Fruit fly (Drosophila melanogaster) whole organism, embryonic: ENCODE results near the gene CG33796.

Experiments used
- Atf-2 ChIP-seq: fragments of 200-800 bp; sonication (Bioruptor generic); optimal IDR thresholded peaks from 2 replicates; lab custom pipeline; 2016; ENCODE audit warnings: missing biosample characterization, missing genetic modification characterization
- Atf3 ChIP-seq: fragments of 200-800 bp; sonication (Bioruptor generic); optimal IDR thresholded peaks from 3 replicates; lab custom pipeline; 2016; ENCODE audit warnings: missing biosample characterization, missing genetic modification characterization
- Atf6 ChIP-seq: fragments of 200-800 bp; sonication (Bioruptor generic); IDR thresholded peaks from 2 replicates; pipeline ENCODE4 v1.3.6; 2022; ENCODE audit warnings: missing biosample characterization, missing genetic modification characterization
- B-H2 ChIP-seq: fragments of 200-800 bp; sonication (Bioruptor generic); optimal IDR thresholded peaks from 2 replicates; lab custom pipeline; 2018; ENCODE audit warnings: missing biosample characterization, mild to moderate bottlenecking, missing genetic modification characterization
- Blimp-1 ChIP-seq: fragments of 200-800 bp; sonication (Bioruptor generic); optimal IDR thresholded peaks from 3 replicates; lab custom pipeline; 2018; ENCODE audit warnings: missing biosample characterization, missing genetic modification characterization, mild to moderate bottlenecking, moderate library complexity, missing genetic modification reagents
- CG10267 ChIP-seq: fragments of 200-800 bp; sonication (Bioruptor generic); optimal IDR thresholded peaks from 2 replicates; lab custom pipeline; 2018; ENCODE audit warnings: missing biosample characterization, mild to moderate bottlenecking, missing genetic modification characterization, moderate library complexity
- CG11398 ChIP-seq: fragments of 200-800 bp; sonication (Bioruptor generic); optimal IDR thresholded peaks from 2 replicates; lab custom pipeline; 2016; ENCODE audit warnings: missing biosample characterization, missing genetic modification characterization
- CG11723 ChIP-seq: fragments of 200-800 bp; sonication (Bioruptor generic); optimal IDR thresholded peaks from 2 replicates; lab custom pipeline; 2017; ENCODE audit warnings: missing biosample characterization, mild to moderate bottlenecking, missing genetic modification characterization
- CG12071 ChIP-seq: fragments of 200-800 bp; sonication (Bioruptor generic); optimal IDR thresholded peaks from 3 replicates; lab custom pipeline; 2018; ENCODE audit warnings: missing biosample characterization, mild to moderate bottlenecking, missing genetic modification characterization
- CG12219 ChIP-seq: fragments of 200-800 bp; sonication (Bioruptor generic); optimal IDR thresholded peaks from 3 replicates; lab custom pipeline; 2018; ENCODE audit warnings: missing biosample characterization, mild to moderate bottlenecking, missing genetic modification characterization
- CG1603 ChIP-seq: fragments of 200-800 bp; sonication (Bioruptor generic); optimal IDR thresholded peaks from 2 replicates; lab custom pipeline; 2019; ENCODE audit warnings: missing biosample characterization, mild to moderate bottlenecking, missing genetic modification characterization, moderate library complexity
- CG16815 ChIP-seq: fragments of 200-800 bp; sonication (Bioruptor generic); optimal IDR thresholded peaks from 3 replicates; lab custom pipeline; 2017; ENCODE audit warnings: missing biosample characterization, mild to moderate bottlenecking, missing genetic modification characterization
- CG17802 ChIP-seq: fragments of 200-800 bp; sonication (Bioruptor generic); optimal IDR thresholded peaks from 2 replicates; lab custom pipeline; 2018; ENCODE audit warnings: missing biosample characterization, mild to moderate bottlenecking, missing genetic modification characterization, moderate library complexity
- CG31365 ChIP-seq: fragments of 200-800 bp; sonication (Bioruptor generic); optimal IDR thresholded peaks from 2 replicates; lab custom pipeline; 2018; ENCODE audit warnings: missing biosample characterization, mild to moderate bottlenecking, missing genetic modification characterization
- CG3281 ChIP-seq: fragments of 200-800 bp; sonication (Bioruptor generic); optimal IDR thresholded peaks from 3 replicates; lab custom pipeline; 2017; ENCODE audit warnings: missing biosample characterization, mild to moderate bottlenecking, missing genetic modification characterization
- CG4617 ChIP-seq: fragments of 200-800 bp; sonication (Bioruptor generic); optimal IDR thresholded peaks from 3 replicates; lab custom pipeline; 2016; ENCODE audit warnings: missing biosample characterization, missing genetic modification characterization, borderline replicate concordance
- CG4820 ChIP-seq: fragments of 200-800 bp; sonication (Bioruptor generic); optimal IDR thresholded peaks from 3 replicates; lab custom pipeline; 2016; ENCODE audit warnings: missing biosample characterization, missing genetic modification characterization
- CG6254 ChIP-seq: fragments of 200-800 bp; sonication (Bioruptor generic); optimal IDR thresholded peaks from 3 replicates; lab custom pipeline; 2017; ENCODE audit warnings: mild to moderate bottlenecking, missing biosample characterization, missing genetic modification reagents, missing genetic modification characterization
- CG7987 ChIP-seq: fragments of 200-800 bp; sonication (Bioruptor generic); optimal IDR thresholded peaks from 2 replicates; lab custom pipeline; 2018; ENCODE audit warnings: missing biosample characterization, mild to moderate bottlenecking, missing genetic modification characterization, moderate library complexity
- CHES-1-like ChIP-seq: fragments of 200-800 bp; sonication (Bioruptor generic); optimal IDR thresholded peaks from 2 replicates; lab custom pipeline; 2016; ENCODE audit warnings: missing biosample characterization, missing genetic modification characterization
- D ChIP-seq, 2 experiments: fragments of 200-800 bp in 1 of 2; fragments of >200 bp in 1 of 2; sonication (Bioruptor generic) in 1 of 2; optimal IDR thresholded peaks; 2 replicates in 1 of 2; 3 replicates in 1 of 2; lab custom pipeline; 2017; ENCODE audit warnings: mild to moderate bottlenecking in 1 of 2, missing biosample characterization in 1 of 2, missing genetic modification characterization in 1 of 2, missing genetic modification reagents in 1 of 2
- Drgx ChIP-seq: fragments of 200-800 bp; sonication (Bioruptor generic); IDR thresholded peaks from 2 replicates; pipeline ENCODE4 v1.3.6; 2022; ENCODE audit warnings: missing biosample characterization, missing genetic modification characterization
- H2.0 ChIP-seq: fragments of 200-800 bp; sonication (Bioruptor generic); IDR thresholded peaks from 2 replicates; pipeline ENCODE4 v1.3.6; 2022; ENCODE audit warnings: missing biosample characterization, missing genetic modification characterization
- Jarid2 ChIP-seq: fragments of 200-800 bp; sonication (Bioruptor generic); optimal IDR thresholded peaks from 3 replicates; lab custom pipeline; 2017; ENCODE audit warnings: mild to moderate bottlenecking, missing biosample characterization, missing genetic modification reagents, missing genetic modification characterization
- Lhr ChIP-seq: fragments of 200-800 bp; sonication (Bioruptor generic); optimal IDR thresholded peaks from 3 replicates; lab custom pipeline; 2017; ENCODE audit warnings: mild to moderate bottlenecking, missing biosample characterization, missing genetic modification reagents, missing genetic modification characterization
- Med ChIP-seq: fragments of 200-800 bp; sonication (Bioruptor generic); peaks from one replicate; lab custom pipeline; 2016; ENCODE audit warnings: missing biosample characterization, missing genetic modification characterization, mild to moderate bottlenecking, inconsistent platforms, moderate library complexity
- NC2β ChIP-seq: fragments of 200-800 bp; sonication (Bioruptor generic); optimal IDR thresholded peaks from 2 replicates; lab custom pipeline; 2016; ENCODE audit warnings: missing biosample characterization, missing genetic modification characterization
- PHDP ChIP-seq: fragments of 200-800 bp; sonication (Bioruptor generic); optimal IDR thresholded peaks from 3 replicates; lab custom pipeline; 2018; ENCODE audit warnings: missing biosample characterization, mild to moderate bottlenecking, missing genetic modification characterization, moderate library complexity
- Sox100B ChIP-seq: fragments of 200-800 bp; sonication (Bioruptor generic); optimal IDR thresholded peaks from 3 replicates; lab custom pipeline; 2018; ENCODE audit warnings: missing biosample characterization, mild to moderate bottlenecking, missing genetic modification characterization
- Usf ChIP-seq: fragments of 200-800 bp; sonication (Bioruptor generic); optimal IDR thresholded peaks from 2 replicates; lab custom pipeline; 2017; ENCODE audit warnings: missing genotype, missing biosample characterization, missing genetic modification characterization
- amos ChIP-seq: fragments of 200-800 bp; sonication (Bioruptor generic); IDR thresholded peaks from 2 replicates; pipeline ENCODE4 v1.3.6; 2022; ENCODE audit warnings: missing biosample characterization, missing genetic modification characterization; ENCODE audit not compliant: partially characterized antibody
- az2 ChIP-seq: fragments of 200-800 bp; sonication (Bioruptor generic); optimal IDR thresholded peaks from 3 replicates; lab custom pipeline; 2016; ENCODE audit warnings: missing biosample characterization, missing genetic modification characterization
- cato ChIP-seq: fragments of 200-800 bp; sonication (Bioruptor generic); optimal IDR thresholded peaks from 2 replicates; lab custom pipeline; 2016; ENCODE audit warnings: missing biosample characterization, missing genetic modification characterization, borderline replicate concordance
- chinmo ChIP-seq: fragments of 200-800 bp; sonication (Bioruptor generic); IDR thresholded peaks from 4 replicates; pipeline ENCODE4 v1.3.6; 2022; ENCODE audit warnings: missing biosample characterization, missing genetic modification characterization; ENCODE audit not compliant: partially characterized antibody
- crol ChIP-seq: fragments of 200-800 bp; sonication (Bioruptor generic); IDR thresholded peaks from 2 replicates; pipeline ENCODE4 v1.3.6; 2022; ENCODE audit warnings: missing biosample characterization, missing genetic modification characterization
- ewg ChIP-seq: fragments of 200-800 bp; sonication (Bioruptor generic); optimal IDR thresholded peaks from 3 replicates; lab custom pipeline; 2017; ENCODE audit warnings: mild to moderate bottlenecking, missing biosample characterization, missing genetic modification reagents, missing genetic modification characterization
- gcm ChIP-seq: fragments of 200-800 bp; sonication (Bioruptor generic); optimal IDR thresholded peaks from 2 replicates; lab custom pipeline; 2019; ENCODE audit warnings: missing biosample characterization, mild to moderate bottlenecking, missing genetic modification characterization, moderate library complexity
- gfzf ChIP-seq: fragments of 200-800 bp; sonication (Bioruptor generic); optimal IDR thresholded peaks from 2 replicates; lab custom pipeline; 2016; ENCODE audit warnings: missing biosample characterization, mild to moderate bottlenecking, missing genetic modification characterization, moderate library complexity
- kah ChIP-seq: fragments of 200-800 bp; sonication (Bioruptor generic); optimal IDR thresholded peaks from 2 replicates; lab custom pipeline; 2018; ENCODE audit warnings: missing biosample characterization, mild to moderate bottlenecking, missing genetic modification characterization
- kay ChIP-seq: fragments of 200-800 bp; sonication (Bioruptor generic); optimal IDR thresholded peaks from 2 replicates; lab custom pipeline; 2016; ENCODE audit warnings: missing biosample characterization, missing genetic modification characterization
- nau ChIP-seq: fragments of 200-800 bp; sonication (Bioruptor generic); optimal IDR thresholded peaks from 3 replicates; lab custom pipeline; 2017; ENCODE audit warnings: missing biosample characterization, mild to moderate bottlenecking, missing genetic modification characterization, missing genetic modification reagents
- nom ChIP-seq: fragments of 200-800 bp; sonication (Bioruptor generic); optimal IDR thresholded peaks from 2 replicates; lab custom pipeline; 2017; ENCODE audit warnings: missing biosample characterization, missing genetic modification characterization, mild to moderate bottlenecking, moderate library complexity, missing genetic modification reagents
- salm ChIP-seq: fragments of 200-800 bp; sonication (Bioruptor generic); optimal IDR thresholded peaks from 2 replicates; lab custom pipeline; 2018; ENCODE audit warnings: missing biosample characterization, mild to moderate bottlenecking, missing genetic modification characterization
- sens ChIP-seq: fragments of 200-800 bp; sonication (Bioruptor generic); peaks from one replicate; lab custom pipeline; 2016; ENCODE audit warnings: missing biosample characterization, missing genetic modification characterization
- shn ChIP-seq: fragments of 200-800 bp; sonication (Bioruptor generic); optimal IDR thresholded peaks from 3 replicates; lab custom pipeline; 2016; ENCODE audit warnings: missing biosample characterization, missing genetic modification characterization
- tio ChIP-seq: fragments of 200-800 bp; sonication (Bioruptor generic); optimal IDR thresholded peaks from 2 replicates; lab custom pipeline; 2017; ENCODE audit warnings: missing biosample characterization, missing genetic modification characterization, inconsistent platforms
- toy ChIP-seq: fragments of 200-800 bp; sonication (Bioruptor generic); IDR thresholded peaks from 2 replicates; pipeline ENCODE4 v1.3.6; 2022; ENCODE audit warnings: missing biosample characterization, missing genetic modification characterization

Gene CG33796

DNA sequence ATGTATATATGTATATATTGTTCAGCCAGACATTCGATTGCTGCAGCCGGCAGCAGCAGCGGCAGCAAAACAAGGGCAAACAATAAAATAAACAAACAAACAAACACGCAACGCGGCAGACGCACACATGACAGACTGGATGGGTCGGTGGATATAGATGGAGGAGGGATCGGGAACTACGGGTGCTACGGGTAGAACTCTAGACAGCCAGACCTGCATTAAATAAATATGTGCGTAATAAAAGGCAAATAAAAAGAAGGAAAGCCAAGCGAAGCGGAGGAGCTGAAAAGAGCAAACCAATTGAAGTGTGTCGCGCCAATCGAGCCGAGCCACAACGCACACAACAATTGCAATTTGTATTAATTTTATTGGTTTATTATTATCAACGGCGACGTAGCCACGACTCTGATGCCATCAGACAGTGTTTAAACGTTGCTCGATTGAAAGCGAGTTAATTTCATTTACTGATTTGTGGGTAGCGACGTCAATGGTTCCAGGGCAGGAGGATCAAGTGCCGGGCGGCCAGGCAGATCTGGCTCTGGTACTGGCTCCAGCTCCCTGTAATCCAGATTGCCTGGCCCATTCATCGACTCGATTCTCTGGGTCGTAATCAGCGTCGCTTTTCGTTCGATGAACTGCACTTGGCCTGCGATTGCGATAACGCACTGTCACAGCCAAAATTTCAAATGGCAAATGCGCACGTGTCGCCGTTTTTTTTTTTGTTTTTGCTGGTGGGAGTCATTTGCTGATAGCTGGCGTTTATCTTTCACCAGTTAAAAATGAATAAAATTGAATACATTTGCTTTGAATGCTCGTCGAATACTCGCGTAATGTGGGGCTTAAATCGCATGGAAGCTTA lies 24.2 kb upstream of the CG33796 start (continued):
- no peak for TF ChIP-seq CG16815 (GFP tag; lab: Kevin White, UChicago)
- peak; percentile 15 for TF ChIP-seq CG10267 (tag; lab: Kevin White, UChicago)
- TF ChIP-seq shn (GFP tag; lab: Kevin White, UChicago) = no peak
- no peak for TF ChIP-seq Usf
- no peak for TF ChIP-seq H2.0 (GFP tag; lab: Robert Waterston, UW)
- TF ChIP-seq chinmo (GFP tag; lab: Robert Waterston, UW) = 0 out of 4 replicates have a peak, but pooled peaks have one; percentile 32
- TF ChIP-seq kay (GFP tag; lab: Kevin White, UChicago) = no peak
- TF ChIP-seq sens = peak; percentile 89
- no peak for TF ChIP-seq Jarid2 (GFP tag; lab: Kevin White, UChicago)
- no peak for TF ChIP-seq az2 (GFP tag; lab: Kevin White, UChicago)
- peak; percentile 48 for TF ChIP-seq salm
- peak; percentile 14 for TF ChIP-seq kah (GFP tag; lab: Kevin White, UChicago)
- TF ChIP-seq crol = peak; percentile 61
- TF ChIP-seq gcm (GFP tag; lab: Kevin White, UChicago) = peak; percentile 58
- no peak for TF ChIP-seq D (optimal IDR thresholded peaks at IDR 0.05; lab: Kevin White, UChicago)
- TF ChIP-seq D (GFP tag; optimal IDR thresholded peaks at IDR 0.05; lab: Kevin White, UChicago) = peak; percentile 46
- peak; percentile 11 for TF ChIP-seq CG31365 (tag; lab: Kevin White, UChicago)
- TF ChIP-seq nom (GFP tag; lab: Kevin White, UChicago) = peak; percentile 85
- TF ChIP-seq CG12071 (GFP tag; lab: Kevin White, UChicago) = peak; percentile 42
- TF ChIP-seq tio (GFP tag; lab: Kevin White, UChicago) = no peak
- TF ChIP-seq Atf6 (GFP tag; lab: Robert Waterston, UW) = no peak
- peak; percentile 48 for TF ChIP-seq CG7987
- peak; percentile 78 for TF ChIP-seq Med (GFP tag; lab: Kevin White, UChicago)
- TF ChIP-seq Atf3 (GFP tag; lab: Kevin White, UChicago) = peak; percentile 20
- peak; percentile 61 for TF ChIP-seq Blimp-1 (GFP tag; lab: Kevin White, UChicago)
- TF ChIP-seq CG3281 (GFP tag; lab: Kevin White, UChicago) = no peak
- TF ChIP-seq toy (GFP tag; lab: Robert Waterston, UW) = no peak
- no peak for TF ChIP-seq CHES-1-like
- peak; percentile 56 for TF ChIP-seq nau (GFP tag; lab: Kevin White, UChicago)
- TF ChIP-seq CG4617 (GFP tag; lab: Kevin White, UChicago) = no peak
- TF ChIP-seq Drgx = peak; percentile 69
- no peak for TF ChIP-seq gfzf (GFP tag; lab: Kevin White, UChicago)
- peak; percentile 17 for TF ChIP-seq CG11398 (GFP tag; lab: Kevin White, UChicago)
- TF ChIP-seq cato (GFP tag; lab: Kevin White, UChicago) = no peak
- peak; percentile 15 for TF ChIP-seq ewg (GFP tag; lab: Kevin White, UChicago)
- no peak for TF ChIP-seq CG12219
- TF ChIP-seq Lhr (GFP tag; lab: Kevin White, UChicago) = peak; percentile 36
- peak; percentile 43 for TF ChIP-seq PHDP (tag; lab: Kevin White, UChicago)
- peak; percentile 58 for TF ChIP-seq CG6254
- no peak for TF ChIP-seq B-H2
- no peak for TF ChIP-seq amos (GFP tag; lab: Robert Waterston, UW)
- peak; percentile 49 for TF ChIP-seq CG1603
- peak; percentile 1 for TF ChIP-seq CG4820 (GFP tag; lab: Kevin White, UChicago)
- TF ChIP-seq NC2β (GFP tag; lab: Kevin White, UChicago) = peak; percentile 40
- peak; percentile 53 for TF ChIP-seq CG11723 (GFP tag; lab: Kevin White, UChicago)
- peak; percentile 13 for TF ChIP-seq Sox100B
- peak; percentile 17 for TF ChIP-seq CG17802 (tag; lab: Kevin White, UChicago)
- no peak for TF ChIP-seq Atf-2 (GFP tag; lab: Kevin White, UChicago)
